Worm (Caenorhabditis elegans) whole organism, L1 larva: ENCODE results near the gene C25G4.3.

ENCODE experiments used
- C04F5.9 ChIP-seq: sonication (generic microtip); optimal IDR thresholded peaks from 2 replicates; lab custom pipeline; 2016; ENCODE audit warnings: missing genetic modification characterization, missing compliant biosample characterization
- C16A3.4 ChIP-seq: fragments of 150-350 bp; optimal IDR thresholded peaks from 2 replicates; lab custom pipeline; 2014; ENCODE audit warnings: missing biosample characterization, missing genetic modification characterization
- Y116A8C.19 ChIP-seq: sonication (generic microtip); optimal IDR thresholded peaks from 2 replicates; lab custom pipeline; 2016; ENCODE audit warnings: missing compliant biosample characterization, missing genetic modification characterization, borderline replicate concordance
- alr-1 ChIP-seq: fragments of 200-800 bp; sonication (Bioruptor generic); optimal IDR thresholded peaks from 2 replicates; lab custom pipeline; 2018; ENCODE audit warnings: borderline replicate concordance, mild to moderate bottlenecking, missing genetic modification characterization, missing compliant biosample characterization
- ama-1 ChIP-seq: fragments of 150-350 bp; optimal IDR thresholded peaks from 2 replicates; lab custom pipeline; 2014
- blmp-1 ChIP-seq: fragments of 150-350 bp; optimal IDR thresholded peaks from 2 replicates; lab custom pipeline; 2014; ENCODE audit warnings: missing biosample characterization, missing genetic modification characterization
- ceh-8 ChIP-seq: fragments of 200-800 bp; sonication (Bioruptor generic); optimal IDR thresholded peaks from 2 replicates; lab custom pipeline; 2018; ENCODE audit warnings: mild to moderate bottlenecking, missing genetic modification characterization, moderate library complexity, missing compliant biosample characterization
- ceh-88 ChIP-seq: fragments of 200-800 bp; sonication (Bioruptor generic); IDR thresholded peaks from 2 replicates; pipeline ENCODE4 v1.3.6; 2022; ENCODE audit warnings: missing genetic modification characterization, missing compliant biosample characterization
- ceh-90 ChIP-seq: sonication (generic microtip); optimal IDR thresholded peaks from 2 replicates; lab custom pipeline; 2016; ENCODE audit warnings: missing genetic modification characterization, missing compliant biosample characterization
- efl-1 ChIP-seq, 4 experiments: fragments of 150-350 bp; optimal IDR thresholded peaks in 3 of 4; peaks in 1 of 4; 1 replicate in 1 of 4; 2 replicates in 3 of 4; lab custom pipeline; 2014; ENCODE audit warnings: missing biosample characterization in 2 of 4, missing genetic modification characterization in 2 of 4, missing genetic modification reagents in 2 of 4
- egl-27 ChIP-seq, 2 experiments: fragments of 150-350 bp in 1 of 2; sonication (generic microtip); optimal IDR thresholded peaks; 3 replicates each; lab custom pipeline; 2017 to 2018; ENCODE audit warnings: missing biosample characterization in 2 of 2, missing genetic modification characterization in 2 of 2, missing genetic modification reagents in 2 of 2
- elt-2 ChIP-seq: sonication (generic microtip); optimal IDR thresholded peaks from 2 replicates; lab custom pipeline; 2016; ENCODE audit warnings: missing genetic modification characterization, mild to moderate bottlenecking, inconsistent platforms, missing compliant biosample characterization, missing genetic modification reagents
- elt-3 ChIP-seq, 6 experiments: fragments of 150-350 bp in 1 of 6; sonication (generic microtip); optimal IDR thresholded peaks; 2 replicates each; lab custom pipeline; 2017 to 2018; ENCODE audit warnings: missing biosample characterization in 6 of 6, missing genetic modification characterization in 6 of 6, inconsistent platforms in 1 of 6
- fkh-10 ChIP-seq: sonication (generic microtip); optimal IDR thresholded peaks from 2 replicates; lab custom pipeline; 2017; ENCODE audit warnings: missing biosample characterization, missing genetic modification reagents, missing genetic modification characterization
- fkh-8 ChIP-seq: sonication (generic microtip); optimal IDR thresholded peaks from 2 replicates; lab custom pipeline; 2016; ENCODE audit warnings: mild to moderate bottlenecking, missing genetic modification characterization, missing compliant biosample characterization
- lin-14 ChIP-seq: fragments of 200-800 bp; sonication (Bioruptor generic); optimal IDR thresholded peaks from 2 replicates; lab custom pipeline; 2018; ENCODE audit warnings: mild to moderate bottlenecking, missing genetic modification characterization, moderate library complexity, missing compliant biosample characterization
- lin-39 ChIP-seq: fragments of 150-350 bp; optimal IDR thresholded peaks from 2 replicates; lab custom pipeline; 2014; ENCODE audit warnings: missing biosample characterization, missing genetic modification reagents, missing genetic modification characterization
- lir-3 ChIP-seq: sonication (generic microtip); optimal IDR thresholded peaks from 2 replicates; lab custom pipeline; 2016; ENCODE audit warnings: mild to moderate bottlenecking, missing genetic modification characterization, moderate library complexity, missing compliant biosample characterization; ENCODE audit not compliant: poor library complexity
- lsy-2 ChIP-seq, 2 experiments: fragments of 150-350 bp; optimal IDR thresholded peaks; 2 replicates each; lab custom pipeline; 2014; ENCODE audit warnings: missing biosample characterization in 2 of 2, missing genetic modification characterization in 2 of 2
- mab-9 ChIP-seq: fragments of 200-800 bp; sonication (Bioruptor generic); IDR thresholded peaks from 2 replicates; pipeline ENCODE4 v1.3.6; 2022; ENCODE audit warnings: missing genetic modification reagents, missing genetic modification characterization, missing compliant biosample characterization
- mdl-1 ChIP-seq, 2 experiments: fragments of 150-350 bp; optimal IDR thresholded peaks; 2 replicates each; lab custom pipeline; 2014 to 2017; ENCODE audit warnings: missing biosample characterization in 2 of 2, missing genetic modification characterization in 2 of 2, inconsistent platforms in 1 of 2
- mef-2 ChIP-seq: fragments of 150-350 bp; optimal IDR thresholded peaks from 2 replicates; lab custom pipeline; 2014; ENCODE audit warnings: missing biosample characterization, missing genetic modification characterization
- mep-1 ChIP-seq: fragments of 150-350 bp; optimal IDR thresholded peaks from 2 replicates; lab custom pipeline; 2014; ENCODE audit warnings: missing biosample characterization, missing genetic modification characterization
- nhr-12 ChIP-seq: sonication (generic microtip); optimal IDR thresholded peaks from 2 replicates; lab custom pipeline; 2017; ENCODE audit warnings: missing biosample characterization, missing genetic modification characterization
- nhr-76 ChIP-seq: sonication (generic microtip); optimal IDR thresholded peaks from 2 replicates; lab custom pipeline; 2017; ENCODE audit warnings: missing biosample characterization, missing genetic modification characterization
- nhr-84 ChIP-seq: sonication (generic microtip); optimal IDR thresholded peaks from 2 replicates; lab custom pipeline; 2017; ENCODE audit warnings: missing biosample characterization, missing genetic modification characterization
- sox-4 ChIP-seq: sonication (generic microtip); optimal IDR thresholded peaks from 2 replicates; lab custom pipeline; 2016; ENCODE audit warnings: missing genetic modification characterization, missing compliant biosample characterization
- sup-37 ChIP-seq: fragments of 200-800 bp; sonication (Bioruptor generic); optimal IDR thresholded peaks from 2 replicates; lab custom pipeline; 2018; ENCODE audit warnings: mild to moderate bottlenecking, missing genetic modification characterization, missing compliant biosample characterization
- unc-30 ChIP-seq: sonication (generic microtip); optimal IDR thresholded peaks from 2 replicates; lab custom pipeline; 2017; ENCODE audit warnings: missing biosample characterization, missing genetic modification characterization
- unc-62 ChIP-seq: fragments of 150-350 bp; optimal IDR thresholded peaks from 2 replicates; lab custom pipeline; 2014; ENCODE audit warnings: missing biosample characterization, missing genetic modification reagents, missing genetic modification characterization
- vab-15 ChIP-seq: sonication (generic microtip); optimal IDR thresholded peaks from 2 replicates; lab custom pipeline; 2017; ENCODE audit warnings: missing genotype, mild to moderate bottlenecking, missing genetic modification characterization, missing compliant biosample characterization
- xbp-1 ChIP-seq: sonication (generic microtip); optimal IDR thresholded peaks from 2 replicates; lab custom pipeline; 2016; ENCODE audit warnings: missing genetic modification characterization, missing compliant biosample characterization
- ztf-4 ChIP-seq: fragments of 150-350 bp; optimal IDR thresholded peaks from 2 replicates; lab custom pipeline; 2014; ENCODE audit warnings: missing biosample characterization, missing genetic modification characterization

The C25G4.3 gene

ce11 chrIV:12431755-12432154 is 13.9 kb downstream of the C25G4.3 start:
- TF ChIP-seq nhr-12 (tag; lab: Kevin White, UChicago) = no peak
- TF ChIP-seq efl-1 (optimal IDR thresholded peaks at IDR 0.05; lab: Kevin White, UChicago) = no peak
- peak in 1 of 2 experiments; percentile 3 for TF ChIP-seq efl-1 (GFP tag; optimal IDR thresholded peaks at IDR 0.05 in 1 of 2; lab: Kevin White, UChicago)

ce11 chrIV:12429504-12429903 is 16.2 kb downstream of the C25G4.3 start:
- TF ChIP-seq sup-37 = no peak
- TF ChIP-seq blmp-1 (tag; lab: Kevin White, UChicago) = peak; percentile 13

ce11 chrIV:12428467-12428866 is 17.2 kb downstream of the C25G4.3 start, which contains the start of gene col-130:
TSS of gene col-130 (minus strand) at chrIV:12428516.
- TF ChIP-seq ztf-4 = no peak
- no peak for TF ChIP-seq C04F5.9 (tag; lab: Kevin White, UChicago)
- TF ChIP-seq fkh-10 = no peak
- TF ChIP-seq vab-15 (tag; lab: Kevin White, UChicago) = no peak
- TF ChIP-seq lin-39 = no peak
- TF ChIP-seq ceh-90 = no peak
- no peak for TF ChIP-seq mab-9 (GFP tag; lab: Robert Waterston, UW)

ce11 chrIV:12427687-12428284 is 17.9 kb downstream of the C25G4.3 start:
- TF ChIP-seq ceh-8 (GFP tag; lab: Kevin White, UChicago) (peak; percentile 48), xbp-1 (no peak)

ce11 chrIV:12425595-12425994 is 20.1 kb downstream of the C25G4.3 start:
- TF ChIP-seq nhr-76 (no peak), mef-2 (tag; lab: Kevin White, UChicago) (no peak), nhr-84 (tag; lab: Kevin White, UChicago) (no peak), ama-1 (no peak), efl-1 (optimal IDR thresholded peaks at IDR 0.05; lab: Kevin White, UChicago) (no peak), efl-1 (GFP tag; optimal IDR thresholded peaks at IDR 0.05 in 1 of 2; lab: Kevin White, UChicago) (peak in 1 of 2 experiments; percentile 56), unc-30 (tag; lab: Kevin White, UChicago) (no peak), lsy-2 (tag; optimal IDR thresholded peaks at IDR 0.05; lab: Kevin White, UChicago) (no peak), sox-4 (tag; lab: Kevin White, UChicago) (no peak), lin-39 (no peak), Y116A8C.19 (no peak), ceh-88 (GFP tag; lab: Robert Waterston, UW) (no peak), lin-14 (GFP tag; lab: Kevin White, UChicago) (peak; percentile 68), lir-3 (tag; lab: Kevin White, UChicago) (no peak), C16A3.4 (tag; lab: Kevin White, UChicago) (no peak)

- TF ChIP-seq alr-1 = no peak
- no peak for TF ChIP-seq mep-1 (tag; lab: Kevin White, UChicago)
- no peak for TF ChIP-seq efl-1 (optimal IDR thresholded peaks at IDR 0.05; lab: Kevin White, UChicago)
- TF ChIP-seq efl-1 (GFP tag; optimal IDR thresholded peaks at IDR 0.05 in 1 of 2; lab: Kevin White, UChicago) = peak in 1 of 2 experiments; percentile 90
- TF ChIP-seq ztf-4 = no peak
- TF ChIP-seq lin-39 = no peak
- no peak for TF ChIP-seq egl-27 (tag; optimal IDR thresholded peaks at IDR 0.05; lab: Kevin White, UChicago)
- no peak for TF ChIP-seq nhr-84 (tag; lab: Kevin White, UChicago)
- no peak for TF ChIP-seq unc-62 (GFP tag; lab: Kevin White, UChicago)
- no peak for TF ChIP-seq nhr-12 (tag; lab: Kevin White, UChicago)
- TF ChIP-seq lin-14 (GFP tag; lab: Kevin White, UChicago) = peak; percentile 38
- TF ChIP-seq fkh-8 = no peak
- no peak for TF ChIP-seq mdl-1 (tag; optimal IDR thresholded peaks at IDR 0.05; lab: Kevin White, UChicago)
- TF ChIP-seq elt-3 (tag; optimal IDR thresholded peaks at IDR 0.05; lab: Kevin White, UChicago) = no peak
- peak; percentile 85 for TF ChIP-seq elt-2
Observed at ce11 chrIV:12420455-12420854, 25.2 kb downstream of the C25G4.3 start, which contains the start of gene ugt-65. TSS of gene ugt-65 (plus strand) at chrIV:12420683.
